Fruit fly (Drosophila melanogaster) whole organism, embryonic: Measurements from ENCODE around the gene Blos4.

ENCODE experiments used
- CG13624 ChIP-seq: fragments of 200-800 bp; sonication (Bioruptor generic); optimal IDR thresholded peaks from 2 replicates; lab custom pipeline; 2016; ENCODE audit warnings: missing biosample characterization, missing genetic modification characterization
- CG34376 ChIP-seq: fragments of 200-800 bp; sonication (Bioruptor generic); optimal IDR thresholded peaks from 2 replicates; lab custom pipeline; 2018; ENCODE audit warnings: missing biosample characterization, mild to moderate bottlenecking, missing genetic modification characterization
- Usf ChIP-seq: fragments of 200-800 bp; sonication (Bioruptor generic); optimal IDR thresholded peaks from 2 replicates; lab custom pipeline; 2017; ENCODE audit warnings: missing genotype, missing biosample characterization, missing genetic modification characterization
- ro ChIP-seq: fragments of 200-800 bp; sonication (Bioruptor generic); IDR thresholded peaks from 2 replicates; pipeline ENCODE4 v1.3.6; 2022; ENCODE audit warnings: missing biosample characterization, missing genetic modification characterization

- TF ChIP-seq ro (GFP tag; lab: Robert Waterston, UW): no peak
- peak; percentile 9 for TF ChIP-seq Usf (GFP tag; lab: Kevin White, UChicago)
- TF ChIP-seq CG13624 (GFP tag; lab: Kevin White, UChicago): no peak
- no peak for TF ChIP-seq CG34376
Measured at dm6 chr3L:10851853-10852346, 27.0 kb upstream of the Blos4 start.
